Worm (Caenorhabditis elegans): ENCODE data around the gene R10F2.4.

Gene R10F2.4

DNA sequence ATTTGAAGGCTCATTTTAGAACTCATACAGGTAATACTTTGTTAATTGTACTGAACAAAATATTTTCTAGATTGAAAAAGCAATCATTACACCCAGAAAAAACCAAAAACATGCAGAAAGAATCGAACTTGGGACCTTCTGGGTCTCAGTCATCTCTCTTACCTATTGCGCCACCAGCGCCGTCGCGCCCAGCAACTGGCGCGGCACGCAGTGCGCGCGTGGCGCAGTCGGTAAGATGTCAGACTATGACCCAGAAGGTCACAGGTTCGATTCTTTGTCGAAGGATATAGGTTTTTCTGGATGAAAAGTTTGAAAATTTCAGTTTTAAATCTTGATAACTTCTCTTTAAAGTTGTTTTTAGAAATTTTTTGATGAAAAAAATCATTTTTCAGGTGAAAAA, 43.2 kb downstream of the R10F2.4 start:
- TF ChIP-seq Y67H2A.10 (GFP tag; conservative IDR thresholded peaks at IDR 0.05) (no peak), rcor-1 (GFP tag; IDR thresholded peaks at IDR 0.05) (peak; percentile 8; the same call in 1 of the 2 replicates), tlf-1 (GFP tag; optimal IDR thresholded peaks at IDR 0.05) (no peak), cebp-2 (GFP tag; IDR thresholded peaks at IDR 0.05) (no peak), F33H1.4 (GFP tag; IDR thresholded peaks at IDR 0.05) (peak; percentile 50), D2030.7 (GFP tag; IDR thresholded peaks at IDR 0.05) (peak; percentile 33; the same call in 1 of the 2 replicates), hlh-12 (tag; optimal IDR thresholded peaks at IDR 0.05) (no peak), mcd-1 (GFP tag; IDR thresholded peaks at IDR 0.05) (peak; percentile 43), hmg-20 (GFP tag; IDR thresholded peaks at IDR 0.05) (no peak), tbp1 (GFP tag; optimal IDR thresholded peaks at IDR 0.05) (peak; percentile 47), cebp-1 (GFP tag; IDR thresholded peaks at IDR 0.05) (no peak), cebp-1 (tag; optimal IDR thresholded peaks at IDR 0.05) (no peak), pbrm-1 (GFP tag; IDR thresholded peaks at IDR 0.05) (peak; percentile 40; the same call in 1 of the 2 replicates), F55B11.4 (tag; optimal IDR thresholded peaks at IDR 0.05; ENCODE audit: borderline replicate concordance, insufficient read depth) (no peak), zfh-2 (GFP tag; conservative IDR thresholded peaks at IDR 0.05) (peak; percentile 54; the same call in 1 of the 2 replicates), snpc-3.4 (tag; optimal IDR thresholded peaks at IDR 0.05) (no peak), C17E4.6 (GFP tag; IDR thresholded peaks at IDR 0.05) (no peak), lsl-1 (GFP tag; optimal IDR thresholded peaks at IDR 0.05) (peak; percentile 19), Y56A3A.18 (GFP tag; IDR thresholded peaks at IDR 0.05) (no peak), hmg-1.2 (GFP tag; IDR thresholded peaks at IDR 0.05) (peak; percentile 19; the same call in 1 of the 2 replicates), Y79H2A.3 (GFP tag; conservative IDR thresholded peaks at IDR 0.05) (no peak), nhr-27 (tag; optimal IDR thresholded peaks at IDR 0.05) (no peak), F49E8.2 (tag; optimal IDR thresholded peaks at IDR 0.05; ENCODE audit: insufficient read depth) (no peak), ccch-3 (GFP tag; optimal IDR thresholded peaks at IDR 0.05) (no peak), F22D6.2 (tag; optimal IDR thresholded peaks at IDR 0.05) (no peak), hlh-26 (GFP tag; conservative IDR thresholded peaks at IDR 0.05) (no peak), lin-40 (tag; optimal IDR thresholded peaks at IDR 0.05) (no peak), dox-1 (GFP tag; IDR thresholded peaks at IDR 0.05) (0 out of 2 replicates have a peak, but pooled peaks have one; percentile 30), B0035.1 (tag; optimal IDR thresholded peaks at IDR 0.05) (no peak), T26A5.8 (tag; optimal IDR thresholded peaks at IDR 0.05) (no peak)

DNA sequence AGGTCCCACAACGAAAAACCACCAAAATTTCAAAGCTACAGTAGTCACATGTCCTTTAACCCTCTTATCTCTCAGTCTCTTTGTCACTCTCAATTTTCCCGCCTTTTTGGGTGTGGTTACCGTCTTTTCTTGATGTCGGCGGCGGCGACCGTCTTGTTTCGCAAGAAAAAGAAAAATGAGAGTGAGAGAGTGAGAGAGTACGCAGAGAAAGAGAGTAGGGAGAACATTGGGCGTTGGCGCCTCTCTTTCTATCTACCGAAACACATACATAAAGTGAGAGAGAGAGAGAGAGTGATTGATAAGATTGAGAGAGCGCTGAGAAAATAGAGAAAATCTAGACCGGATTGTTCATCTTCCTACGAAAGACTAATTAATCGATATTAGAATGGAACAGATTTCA, 47.0 kb downstream of the R10F2.4 start:
- TF ChIP-seq F37B4.10 (GFP tag; IDR thresholded peaks at IDR 0.05) (no peak), mes-4 (tag; optimal IDR thresholded peaks at IDR 0.05) (no peak), F57A8.1 (GFP tag; optimal IDR thresholded peaks at IDR 0.05) (no peak), ets-4 (GFP tag; optimal IDR thresholded peaks at IDR 0.05) (peak; percentile 24), let-607 (tag; optimal IDR thresholded peaks at IDR 0.05) (peak; percentile 23 to 41), gei-17 (GFP tag; optimal IDR thresholded peaks at IDR 0.05) (no peak), Y53G8AR.9 (GFP tag; conservative IDR thresholded peaks at IDR 0.05) (no peak), dox-1 (GFP tag; IDR thresholded peaks at IDR 0.05) (peak; percentile 75), zfh-2 (GFP tag; conservative IDR thresholded peaks at IDR 0.05) (peak; percentile 37; the same call in 1 of the 2 replicates), somi-1 (GFP tag; optimal IDR thresholded peaks at IDR 0.05) (peak; percentile 64), sptf-2 (GFP tag; optimal IDR thresholded peaks at IDR 0.05) (peak; percentile 54), nfyb-1 (GFP tag; IDR thresholded peaks at IDR 0.05) (no peak), lin-26 (GFP tag; IDR thresholded peaks at IDR 0.05) (no peak), nhr-27 (tag; optimal IDR thresholded peaks at IDR 0.05) (no peak), B0019.2 (GFP tag; conservative IDR thresholded peaks at IDR 0.05) (no peak), nhr-120 (GFP tag; IDR thresholded peaks at IDR 0.05) (no peak), ceh-27 (GFP tag; optimal IDR thresholded peaks at IDR 0.05) (no peak), attf-5 (GFP tag; optimal IDR thresholded peaks at IDR 0.05) (peak; percentile 82), rpc-1 (optimal IDR thresholded peaks at IDR 0.05) (no peak), rpc-1 (tag; optimal IDR thresholded peaks at IDR 0.05) (no peak), C06A6.2 (GFP tag; conservative IDR thresholded peaks at IDR 0.05) (peak; percentile 63), ceh-91 (GFP tag; IDR thresholded peaks at IDR 0.05) (no peak), tlf-1 (GFP tag; optimal IDR thresholded peaks at IDR 0.05) (peak; percentile 17)
